Worm (Caenorhabditis elegans) whole organism, L1 larva: ENCODE data around the gene W02D7.6.
A peak's percentile ranks its signal among the peaks of the same experiment; 100 is the strongest.

Experiments used
- C16A3.4 ChIP-seq: fragments of 150-350 bp; optimal IDR thresholded peaks from 2 replicates; lab custom pipeline; 2014; ENCODE audit warnings: missing biosample characterization, missing genetic modification characterization
- C34B4.2 ChIP-seq: sonication (generic microtip); optimal IDR thresholded peaks from 2 replicates; lab custom pipeline; 2017; ENCODE audit warnings: mild to moderate bottlenecking, missing genetic modification characterization, missing compliant biosample characterization
- blmp-1 ChIP-seq: fragments of 150-350 bp; optimal IDR thresholded peaks from 2 replicates; lab custom pipeline; 2014; ENCODE audit warnings: missing biosample characterization, missing genetic modification characterization
- ceh-8 ChIP-seq: fragments of 200-800 bp; sonication (Bioruptor generic); optimal IDR thresholded peaks from 2 replicates; lab custom pipeline; 2018; ENCODE audit warnings: mild to moderate bottlenecking, missing genetic modification characterization, moderate library complexity, missing compliant biosample characterization
- ceh-82 ChIP-seq, 3 experiments: fragments of 150-350 bp in 1 of 3; sonication (generic microtip) in 2 of 3; optimal IDR thresholded peaks; 2 replicates each; lab custom pipeline; 2014 to 2017; ENCODE audit warnings: missing biosample characterization in 3 of 3, missing genetic modification characterization in 3 of 3
- ceh-90 ChIP-seq: sonication (generic microtip); optimal IDR thresholded peaks from 2 replicates; lab custom pipeline; 2016; ENCODE audit warnings: missing genetic modification characterization, missing compliant biosample characterization
- dpl-1 ChIP-seq, 3 experiments: fragments of 150-350 bp in 2 of 3; sonication (generic microtip) in 1 of 3; optimal IDR thresholded peaks; 2 replicates each; lab custom pipeline; 2014 to 2017; ENCODE audit warnings: missing biosample characterization in 3 of 3, missing genetic modification characterization in 3 of 3, missing genetic modification reagents in 3 of 3
- efl-1 ChIP-seq, 4 experiments: fragments of 150-350 bp; optimal IDR thresholded peaks in 3 of 4; peaks in 1 of 4; 1 replicate in 1 of 4; 2 replicates in 3 of 4; lab custom pipeline; 2014; ENCODE audit warnings: missing biosample characterization in 2 of 4, missing genetic modification characterization in 2 of 4, missing genetic modification reagents in 2 of 4
- egl-27 ChIP-seq, 2 experiments: fragments of 150-350 bp in 1 of 2; sonication (generic microtip); optimal IDR thresholded peaks; 3 replicates each; lab custom pipeline; 2017 to 2018; ENCODE audit warnings: missing biosample characterization in 2 of 2, missing genetic modification characterization in 2 of 2, missing genetic modification reagents in 2 of 2
- elt-2 ChIP-seq: sonication (generic microtip); optimal IDR thresholded peaks from 2 replicates; lab custom pipeline; 2016; ENCODE audit warnings: missing genetic modification characterization, mild to moderate bottlenecking, inconsistent platforms, missing compliant biosample characterization, missing genetic modification reagents
- elt-3 ChIP-seq, 6 experiments: fragments of 150-350 bp in 1 of 6; sonication (generic microtip); optimal IDR thresholded peaks; 2 replicates each; lab custom pipeline; 2017 to 2018; ENCODE audit warnings: missing biosample characterization in 6 of 6, missing genetic modification characterization in 6 of 6, inconsistent platforms in 1 of 6
- fkh-10 ChIP-seq: sonication (generic microtip); optimal IDR thresholded peaks from 2 replicates; lab custom pipeline; 2017; ENCODE audit warnings: missing biosample characterization, missing genetic modification reagents, missing genetic modification characterization
- fkh-8 ChIP-seq: sonication (generic microtip); optimal IDR thresholded peaks from 2 replicates; lab custom pipeline; 2016; ENCODE audit warnings: mild to moderate bottlenecking, missing genetic modification characterization, missing compliant biosample characterization
- hlh-17 ChIP-seq: fragments of 200-800 bp; sonication (Bioruptor generic); optimal IDR thresholded peaks from 2 replicates; lab custom pipeline; 2018; ENCODE audit warnings: missing genetic modification characterization, mild to moderate bottlenecking, missing compliant biosample characterization, moderate library complexity, borderline replicate concordance
- jun-1 ChIP-seq: fragments of 150-350 bp; optimal IDR thresholded peaks from 2 replicates; lab custom pipeline; 2014; ENCODE audit warnings: missing biosample characterization, missing genetic modification reagents, missing genetic modification characterization
- lin-15B ChIP-seq: fragments of 150-350 bp; sonication (generic microtip); optimal IDR thresholded peaks from 3 replicates; lab custom pipeline; 2014; ENCODE audit warnings: missing biosample characterization, missing genetic modification characterization
- lin-35 ChIP-seq, 2 experiments: fragments of 150-350 bp; optimal IDR thresholded peaks; 2 replicates each; lab custom pipeline; 2014; ENCODE audit warnings: missing biosample characterization in 2 of 2, missing genetic modification characterization in 2 of 2, missing genetic modification reagents in 2 of 2
- lin-39 ChIP-seq: fragments of 150-350 bp; optimal IDR thresholded peaks from 2 replicates; lab custom pipeline; 2014; ENCODE audit warnings: missing biosample characterization, missing genetic modification reagents, missing genetic modification characterization
- mef-2 ChIP-seq: fragments of 150-350 bp; optimal IDR thresholded peaks from 2 replicates; lab custom pipeline; 2014; ENCODE audit warnings: missing biosample characterization, missing genetic modification characterization
- nhr-12 ChIP-seq: sonication (generic microtip); optimal IDR thresholded peaks from 2 replicates; lab custom pipeline; 2017; ENCODE audit warnings: missing biosample characterization, missing genetic modification characterization
- nhr-19 ChIP-seq: fragments of 200-800 bp; sonication (Bioruptor generic); conservative IDR thresholded peaks from 2 replicates; pipeline ENCODE4 v1.3.6; 2022; ENCODE audit warnings: missing genetic modification characterization, missing compliant biosample characterization
- nhr-28 ChIP-seq: fragments of 150-350 bp; optimal IDR thresholded peaks from 2 replicates; lab custom pipeline; 2014; ENCODE audit warnings: missing biosample characterization, missing genetic modification characterization
- nhr-76 ChIP-seq: sonication (generic microtip); optimal IDR thresholded peaks from 2 replicates; lab custom pipeline; 2017; ENCODE audit warnings: missing biosample characterization, missing genetic modification characterization
- nhr-84 ChIP-seq: sonication (generic microtip); optimal IDR thresholded peaks from 2 replicates; lab custom pipeline; 2017; ENCODE audit warnings: missing biosample characterization, missing genetic modification characterization
- nhr-85 ChIP-seq: sonication (generic microtip); peaks from one replicate; lab custom pipeline; 2016; ENCODE audit warnings: missing genetic modification characterization, inconsistent platforms, missing compliant biosample characterization
- pqm-1 ChIP-seq: sonication (generic microtip); optimal IDR thresholded peaks from 3 replicates; lab custom pipeline; 2017; ENCODE audit warnings: missing biosample characterization, missing genetic modification characterization
- snpc-4 ChIP-seq: fragments of 150-350 bp; optimal IDR thresholded peaks from 2 replicates; lab custom pipeline; 2014; ENCODE audit warnings: missing biosample characterization, missing genetic modification characterization
- sox-4 ChIP-seq: sonication (generic microtip); optimal IDR thresholded peaks from 2 replicates; lab custom pipeline; 2016; ENCODE audit warnings: missing genetic modification characterization, missing compliant biosample characterization
- sptf-1 ChIP-seq: fragments of 150-350 bp; optimal IDR thresholded peaks from 2 replicates; lab custom pipeline; 2014; ENCODE audit warnings: missing biosample characterization, missing genetic modification characterization
- swsn-7 ChIP-seq: sonication (generic microtip); optimal IDR thresholded peaks from 2 replicates; lab custom pipeline; 2016; ENCODE audit warnings: missing genetic modification characterization, missing compliant biosample characterization
- tbx-2 ChIP-seq: sonication (generic microtip); optimal IDR thresholded peaks from 2 replicates; lab custom pipeline; 2016; ENCODE audit warnings: missing genetic modification characterization, missing compliant biosample characterization
- tlp-1 ChIP-seq: fragments of 150-350 bp; optimal IDR thresholded peaks from 2 replicates; lab custom pipeline; 2014; ENCODE audit warnings: missing biosample characterization, missing genetic modification characterization
- unc-130 ChIP-seq: fragments of 150-350 bp; optimal IDR thresholded peaks from 2 replicates; lab custom pipeline; 2017; ENCODE audit warnings: missing biosample characterization, missing genetic modification characterization, inconsistent platforms
- unc-62 ChIP-seq: fragments of 150-350 bp; optimal IDR thresholded peaks from 2 replicates; lab custom pipeline; 2014; ENCODE audit warnings: missing biosample characterization, missing genetic modification reagents, missing genetic modification characterization
- unc-86 ChIP-seq: sonication (generic microtip); optimal IDR thresholded peaks from 2 replicates; lab custom pipeline; 2016; ENCODE audit warnings: missing genetic modification characterization, missing compliant biosample characterization
- vab-15 ChIP-seq: sonication (generic microtip); optimal IDR thresholded peaks from 2 replicates; lab custom pipeline; 2017; ENCODE audit warnings: missing genotype, mild to moderate bottlenecking, missing genetic modification characterization, missing compliant biosample characterization
- zag-1 ChIP-seq: fragments of 150-350 bp; optimal IDR thresholded peaks from 2 replicates; lab custom pipeline; 2014; ENCODE audit warnings: missing biosample characterization, missing genetic modification characterization

The W02D7.6 gene

DNA sequence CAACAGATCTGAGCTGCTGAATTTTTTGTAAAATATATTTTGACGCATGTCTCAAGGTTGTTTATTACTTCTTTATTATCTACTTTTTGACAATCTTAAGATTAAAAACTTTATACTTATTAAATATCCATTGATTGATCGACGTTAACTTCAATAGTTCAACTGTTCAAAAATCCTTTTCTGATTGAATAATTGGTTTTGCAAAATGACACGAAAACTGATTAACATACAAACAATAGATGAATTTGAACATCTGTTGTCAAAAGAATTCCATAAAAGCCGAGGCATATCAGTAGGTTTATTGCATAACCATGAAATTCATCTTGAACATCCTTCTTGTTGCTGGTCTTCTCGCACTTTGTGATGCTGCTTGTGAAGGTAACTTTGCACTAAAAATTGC is 9.9 kb upstream of the W02D7.6 start, which contains the start of gene W02D7.12:
W02D7.12 (plus strand) TSS at position 301 of the 400 bp plus-strand sequence.
- TF ChIP-seq zag-1 (no peak), lin-35 (GFP tag; optimal IDR thresholded peaks at IDR 0.05; lab: Kevin White, UChicago) (no peak), jun-1 (tag; lab: Kevin White, UChicago) (no peak), unc-130 (no peak), nhr-84 (tag; lab: Kevin White, UChicago) (no peak), elt-2 (tag; lab: Kevin White, UChicago) (no peak), egl-27 (tag; optimal IDR thresholded peaks at IDR 0.05; lab: Kevin White, UChicago) (no peak), pqm-1 (tag; lab: Kevin White, UChicago) (no peak), sptf-1 (tag; lab: Kevin White, UChicago) (no peak), elt-3 (tag; optimal IDR thresholded peaks at IDR 0.05; lab: Kevin White, UChicago) (no peak), blmp-1 (no peak), nhr-85 (tag; lab: Kevin White, UChicago) (no peak), mef-2 (tag; lab: Kevin White, UChicago) (no peak), unc-62 (GFP tag; lab: Kevin White, UChicago) (no peak), ceh-8 (GFP tag; lab: Kevin White, UChicago) (no peak), ceh-90 (tag; lab: Kevin White, UChicago) (no peak), C34B4.2 (tag; lab: Kevin White, UChicago) (no peak)

DNA sequence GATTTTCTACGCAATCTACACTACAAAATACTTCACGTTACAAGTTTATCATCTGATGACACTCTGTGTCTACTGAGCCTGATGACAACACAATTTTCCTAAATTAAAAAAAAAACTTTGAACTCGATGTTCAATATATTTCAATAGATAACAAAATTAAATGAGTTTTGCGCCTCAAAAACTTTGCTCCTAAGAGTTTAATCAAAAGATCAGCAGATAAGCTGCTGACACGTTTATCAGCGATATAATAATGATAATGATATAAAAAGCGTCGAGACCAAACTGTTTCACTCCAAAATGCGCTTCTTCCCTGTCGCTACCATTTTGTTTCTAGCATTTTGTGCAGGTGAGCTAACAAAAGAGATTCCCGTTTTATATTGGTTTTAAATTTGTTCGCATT is 6.4 kb upstream of the W02D7.6 start, which contains the start of gene clec-218:
clec-218 (plus strand) TSS at position 262 of the 400 bp plus-strand sequence.
- TF ChIP-seq elt-2 (tag; lab: Kevin White, UChicago), result peak; percentile 78
- TF ChIP-seq nhr-28, result no peak

DNA sequence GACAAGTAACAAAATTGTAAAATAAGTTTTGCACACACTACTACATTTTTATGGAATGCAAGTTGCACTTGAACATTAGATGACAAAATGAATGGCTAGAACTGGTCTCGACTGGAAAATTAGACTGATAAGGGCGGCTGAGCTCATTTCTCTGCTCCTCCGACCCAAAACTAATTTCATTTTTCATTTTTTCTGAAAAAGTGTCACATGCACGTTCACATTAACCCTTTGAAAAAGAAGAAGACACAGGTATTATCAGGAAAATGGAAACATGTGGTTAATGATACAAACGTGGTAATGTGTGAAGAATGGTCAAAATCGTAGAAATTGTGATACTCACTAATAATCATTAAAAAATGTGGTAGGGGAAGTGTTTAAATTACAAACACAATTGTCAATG is 5.7 kb upstream of the W02D7.6 start:
- peak in 1 of 2 experiments; percentile 23 for TF ChIP-seq lin-35 (GFP tag; optimal IDR thresholded peaks at IDR 0.05; lab: Kevin White, UChicago)
- no peak for TF ChIP-seq tlp-1 (tag; lab: Kevin White, UChicago)
- TF ChIP-seq tbx-2 (tag; lab: Kevin White, UChicago), result no peak
- TF ChIP-seq hlh-17 (GFP tag; lab: Kevin White, UChicago), result no peak
- no peak for TF ChIP-seq lin-39 (tag; lab: Kevin White, UChicago)
- no peak for TF ChIP-seq dpl-1 (GFP tag; optimal IDR thresholded peaks at IDR 0.05; lab: Kevin White, UChicago)
- TF ChIP-seq ceh-8 (GFP tag; lab: Kevin White, UChicago), result no peak
- no peak for TF ChIP-seq sptf-1 (tag; lab: Kevin White, UChicago)
- no peak for TF ChIP-seq C16A3.4
- TF ChIP-seq swsn-7 (tag; lab: Kevin White, UChicago), result no peak
- TF ChIP-seq nhr-76 (tag; lab: Kevin White, UChicago), result no peak
- no peak for TF ChIP-seq efl-1 (optimal IDR thresholded peaks at IDR 0.05; lab: Kevin White, UChicago)
- TF ChIP-seq efl-1 (GFP tag; optimal IDR thresholded peaks at IDR 0.05 in 1 of 2; lab: Kevin White, UChicago), result peak in 1 of 2 experiments; percentile 57
- TF ChIP-seq lin-15B (tag; lab: Kevin White, UChicago), result no peak
- TF ChIP-seq nhr-12 (tag; lab: Kevin White, UChicago), result no peak
- TF ChIP-seq fkh-8 (tag; lab: Kevin White, UChicago), result no peak
- TF ChIP-seq snpc-4, result no peak
- TF ChIP-seq nhr-19 (GFP tag; lab: Robert Waterston, UW), result no peak
- TF ChIP-seq fkh-10, result no peak
- TF ChIP-seq unc-86 (tag; lab: Kevin White, UChicago), result no peak
- TF ChIP-seq sox-4 (tag; lab: Kevin White, UChicago), result no peak
- no peak for TF ChIP-seq nhr-28
- no peak for TF ChIP-seq C34B4.2 (tag; lab: Kevin White, UChicago)
- TF ChIP-seq ceh-82 (tag; optimal IDR thresholded peaks at IDR 0.05; lab: Kevin White, UChicago), result no peak
- peak; percentile 73 for TF ChIP-seq elt-2 (tag; lab: Kevin White, UChicago)
- no peak for TF ChIP-seq vab-15 (tag; lab: Kevin White, UChicago)
